Worm (Caenorhabditis elegans) whole organism, L3 larva: ENCODE results near the gene srg-64.

ENCODE experiments used
- R02D3.7 ChIP-seq: fragments of 150-350 bp; optimal IDR thresholded peaks from 2 replicates; lab custom pipeline; 2014; ENCODE audit warnings: missing biosample characterization, missing genetic modification characterization
- ZK546.5 ChIP-seq: sonication (generic microtip); optimal IDR thresholded peaks from 2 replicates; lab custom pipeline; 2017; ENCODE audit warnings: missing biosample characterization, missing genetic modification characterization
- aly-2 ChIP-seq: fragments of 150-350 bp; optimal IDR thresholded peaks from 2 replicates; lab custom pipeline; 2014; ENCODE audit warnings: missing biosample characterization, missing genetic modification characterization
- ama-1 ChIP-seq: fragments of 150-350 bp; optimal IDR thresholded peaks from 2 replicates; lab custom pipeline; 2018
- ceh-16 ChIP-seq: sonication (generic microtip); optimal IDR thresholded peaks from 2 replicates; lab custom pipeline; 2017; ENCODE audit warnings: missing biosample characterization, missing genetic modification characterization
- ceh-28 ChIP-seq: fragments of 150-350 bp; optimal IDR thresholded peaks from 2 replicates; lab custom pipeline; 2014; ENCODE audit warnings: missing biosample characterization, missing genetic modification reagents, missing genetic modification characterization
- ceh-82 ChIP-seq: fragments of 150-350 bp; optimal IDR thresholded peaks from 2 replicates; lab custom pipeline; 2014; ENCODE audit warnings: missing biosample characterization, missing genetic modification characterization
- ceh-9 ChIP-seq: sonication (generic microtip); optimal IDR thresholded peaks from 2 replicates; lab custom pipeline; 2018; ENCODE audit warnings: missing biosample characterization, missing genetic modification characterization
- daf-12 ChIP-seq: fragments of 150-350 bp; optimal IDR thresholded peaks from 2 replicates; lab custom pipeline; 2014; ENCODE audit warnings: missing biosample characterization, missing genetic modification reagents, missing genetic modification characterization
- egl-27 ChIP-seq: sonication (generic microtip); optimal IDR thresholded peaks from 4 replicates; lab custom pipeline; 2017; ENCODE audit warnings: missing biosample characterization, missing genetic modification reagents, missing genetic modification characterization
- egl-5 ChIP-seq: fragments of 150-350 bp; optimal IDR thresholded peaks from 2 replicates; lab custom pipeline; 2017; ENCODE audit warnings: missing biosample characterization, missing genetic modification reagents, missing genetic modification characterization, inconsistent platforms
- elt-1 ChIP-seq: fragments of 150-350 bp; optimal IDR thresholded peaks from 2 replicates; lab custom pipeline; 2014; ENCODE audit warnings: missing biosample characterization, missing genetic modification characterization
- elt-2 ChIP-seq: sonication (generic microtip); optimal IDR thresholded peaks from 2 replicates; lab custom pipeline; 2016; ENCODE audit warnings: missing genetic modification reagents, mild to moderate bottlenecking, missing genetic modification characterization, missing compliant biosample characterization
- elt-3 ChIP-seq, 3 experiments: fragments of 150-350 bp in 1 of 3; sonication (generic microtip) in 2 of 3; optimal IDR thresholded peaks; 2 replicates in 2 of 3; 4 replicates in 1 of 3; lab custom pipeline; 2014 to 2017; ENCODE audit warnings: missing biosample characterization in 3 of 3, missing genetic modification characterization in 3 of 3
- eor-1 ChIP-seq, 2 experiments: fragments of 150-350 bp; optimal IDR thresholded peaks; 2 replicates each; lab custom pipeline; 2014 to 2018; ENCODE audit warnings: missing biosample characterization in 2 of 2, missing genetic modification characterization in 2 of 2
- fkh-10 ChIP-seq: sonication (generic microtip); optimal IDR thresholded peaks from 2 replicates; lab custom pipeline; 2017; ENCODE audit warnings: missing biosample characterization, missing genetic modification reagents, missing genetic modification characterization
- fkh-2 ChIP-seq: fragments of 150-350 bp; optimal IDR thresholded peaks from 2 replicates; lab custom pipeline; 2014; ENCODE audit warnings: missing biosample characterization, missing genetic modification reagents, missing genetic modification characterization
- fos-1 ChIP-seq: fragments of 150-350 bp; optimal IDR thresholded peaks from 2 replicates; lab custom pipeline; 2014; ENCODE audit warnings: missing biosample characterization, missing genetic modification characterization
- hmg-11 ChIP-seq: sonication (generic microtip); optimal IDR thresholded peaks from 2 replicates; lab custom pipeline; 2016; ENCODE audit warnings: missing genetic modification characterization, missing compliant biosample characterization
- jun-1 ChIP-seq: fragments of 150-350 bp; optimal IDR thresholded peaks from 2 replicates; lab custom pipeline; 2014; ENCODE audit warnings: missing biosample characterization, missing genetic modification reagents, missing genetic modification characterization
- lin-15B ChIP-seq: fragments of 150-350 bp; optimal IDR thresholded peaks from 2 replicates; lab custom pipeline; 2014; ENCODE audit warnings: missing biosample characterization, missing genetic modification characterization
- lin-39 ChIP-seq: fragments of 150-350 bp; optimal IDR thresholded peaks from 2 replicates; lab custom pipeline; 2018; ENCODE audit warnings: missing biosample characterization, missing genetic modification reagents, missing genetic modification characterization
- lsy-12 ChIP-seq: sonication (generic microtip); optimal IDR thresholded peaks from 2 replicates; lab custom pipeline; 2016; ENCODE audit warnings: mild to moderate bottlenecking, missing genetic modification characterization, missing compliant biosample characterization
- mdl-1 ChIP-seq: fragments of 150-350 bp; optimal IDR thresholded peaks from 2 replicates; lab custom pipeline; 2014; ENCODE audit warnings: missing biosample characterization, missing genetic modification characterization
- mml-1 ChIP-seq: fragments of 150-350 bp; sonication (generic microtip); optimal IDR thresholded peaks from 3 replicates; lab custom pipeline; 2014; ENCODE audit warnings: missing biosample characterization, missing genetic modification characterization
- nfya-1 ChIP-seq: sonication (generic microtip); optimal IDR thresholded peaks from 2 replicates; lab custom pipeline; 2017; ENCODE audit warnings: missing genetic modification characterization, mild to moderate bottlenecking, missing compliant biosample characterization, antibody characterized with exemption, moderate library complexity; ENCODE audit not compliant: insufficient read depth
- nhr-11 ChIP-seq: fragments of 150-350 bp; optimal IDR thresholded peaks from 2 replicates; lab custom pipeline; 2014; ENCODE audit warnings: missing biosample characterization, missing genetic modification characterization
- nhr-23 ChIP-seq: fragments of 150-350 bp; optimal IDR thresholded peaks from 2 replicates; lab custom pipeline; 2014; ENCODE audit warnings: missing biosample characterization, missing genetic modification reagents, missing genetic modification characterization
- nhr-237 ChIP-seq: fragments of 150-350 bp; optimal IDR thresholded peaks from 2 replicates; lab custom pipeline; 2014; ENCODE audit warnings: missing biosample characterization, missing genetic modification characterization
- nhr-25 ChIP-seq: sonication (generic microtip); optimal IDR thresholded peaks from 2 replicates; lab custom pipeline; 2017; ENCODE audit warnings: missing biosample characterization, missing genetic modification characterization
- nhr-28 ChIP-seq: fragments of 150-350 bp; optimal IDR thresholded peaks from 2 replicates; lab custom pipeline; 2014; ENCODE audit warnings: missing biosample characterization, missing genetic modification characterization
- nhr-43 ChIP-seq: sonication (generic microtip); optimal IDR thresholded peaks from 2 replicates; lab custom pipeline; 2016; ENCODE audit warnings: mild to moderate bottlenecking, missing genetic modification characterization, missing compliant biosample characterization; ENCODE audit not compliant: poor library complexity, severe bottlenecking
- nhr-67 ChIP-seq: fragments of 150-350 bp; optimal IDR thresholded peaks from 2 replicates; lab custom pipeline; 2014; ENCODE audit warnings: missing biosample characterization, missing genetic modification characterization
- nhr-76 ChIP-seq: fragments of 150-350 bp; sonication (generic microtip); optimal IDR thresholded peaks from 5 replicates; lab custom pipeline; 2014; ENCODE audit warnings: missing biosample characterization, missing genetic modification characterization
- nhr-77 ChIP-seq: fragments of 150-350 bp; optimal IDR thresholded peaks from 2 replicates; lab custom pipeline; 2014; ENCODE audit warnings: missing biosample characterization, missing genetic modification characterization
- pha-4 ChIP-seq: fragments of 150-350 bp; optimal IDR thresholded peaks from 2 replicates; lab custom pipeline; 2014; ENCODE audit warnings: missing biosample characterization, missing genetic modification reagents, missing genetic modification characterization
- pqm-1 ChIP-seq: fragments of 150-350 bp; optimal IDR thresholded peaks from 2 replicates; lab custom pipeline; 2017; ENCODE audit warnings: missing biosample characterization, missing genetic modification characterization, inconsistent platforms
- sea-2 ChIP-seq: fragments of 150-350 bp; sonication (generic microtip); optimal IDR thresholded peaks from 4 replicates; lab custom pipeline; 2014; ENCODE audit warnings: missing biosample characterization, missing genetic modification reagents, missing genetic modification characterization
- skn-1 ChIP-seq: fragments of 150-350 bp; optimal IDR thresholded peaks from 2 replicates; lab custom pipeline; 2014; ENCODE audit warnings: missing biosample characterization, missing genetic modification characterization
- snpc-4 ChIP-seq: fragments of 150-350 bp; optimal IDR thresholded peaks from 2 replicates; lab custom pipeline; 2014; ENCODE audit warnings: missing biosample characterization, missing genetic modification characterization
- tbx-2 ChIP-seq: sonication (generic microtip); optimal IDR thresholded peaks from 2 replicates; lab custom pipeline; 2016; ENCODE audit warnings: mild to moderate bottlenecking, missing genetic modification characterization, missing compliant biosample characterization
- unc-39 ChIP-seq: sonication (generic microtip); optimal IDR thresholded peaks from 4 replicates; lab custom pipeline; 2017; ENCODE audit warnings: missing biosample characterization, missing genetic modification characterization
- unc-62 ChIP-seq: fragments of 150-350 bp; sonication (generic microtip); optimal IDR thresholded peaks from 4 replicates; lab custom pipeline; 2014; ENCODE audit warnings: missing biosample characterization, missing genetic modification reagents, missing genetic modification characterization
- zag-1 ChIP-seq: fragments of 150-350 bp; optimal IDR thresholded peaks from 2 replicates; lab custom pipeline; 2014; ENCODE audit warnings: missing biosample characterization, missing genetic modification characterization
- ztf-11 ChIP-seq: fragments of 150-350 bp; optimal IDR thresholded peaks from 2 replicates; lab custom pipeline; 2014; ENCODE audit warnings: missing biosample characterization, missing genetic modification characterization
- ztf-4 ChIP-seq: fragments of 150-350 bp; optimal IDR thresholded peaks from 2 replicates; lab custom pipeline; 2014; ENCODE audit warnings: missing biosample characterization, missing genetic modification characterization

Gene srg-64

DNA sequence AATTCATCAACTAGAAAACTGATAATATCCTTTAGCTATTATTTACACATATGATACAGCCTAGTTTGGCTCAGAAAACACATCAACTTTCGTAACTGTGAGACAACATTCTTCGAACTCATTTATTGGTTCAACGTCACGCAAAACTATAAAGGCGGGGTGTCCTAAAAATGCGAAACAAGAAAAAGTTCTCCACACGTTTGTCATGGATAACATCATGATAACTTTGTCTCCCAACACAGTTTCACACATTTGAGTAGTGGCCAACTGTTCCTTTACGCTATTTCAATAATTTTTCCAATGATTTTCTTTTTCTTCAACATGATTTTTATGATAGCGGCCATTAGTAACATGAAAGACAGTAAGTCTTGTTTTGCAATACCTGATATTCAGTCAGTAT is 6.3 kb upstream of the srg-64 start, which contains the start of gene srxa-9:
Gene srxa-9, plus strand, starts transcription at position 301 of the 400 bp plus-strand sequence.
- TF ChIP-seq nhr-76 (tag; lab: Kevin White, UChicago) = no peak
- TF ChIP-seq ama-1 (lab: Kevin White, UChicago) = no peak
- TF ChIP-seq ceh-28 = no peak
- TF ChIP-seq lin-15B (tag; lab: Kevin White, UChicago) = no peak
- no peak for TF ChIP-seq egl-27 (tag; lab: Kevin White, UChicago)
- no peak for TF ChIP-seq sea-2 (GFP tag; lab: Kevin White, UChicago)
- no peak for TF ChIP-seq ztf-4
- TF ChIP-seq snpc-4 = no peak
- TF ChIP-seq aly-2 (tag; lab: Kevin White, UChicago) = no peak
- no peak for TF ChIP-seq ceh-16 (tag; lab: Kevin White, UChicago)
- no peak for TF ChIP-seq nhr-67 (tag; lab: Kevin White, UChicago)
- no peak for TF ChIP-seq ZK546.5 (tag; lab: Kevin White, UChicago)
- TF ChIP-seq egl-5 (tag; lab: Kevin White, UChicago) = no peak
- no peak for TF ChIP-seq jun-1 (tag; lab: Kevin White, UChicago)

DNA sequence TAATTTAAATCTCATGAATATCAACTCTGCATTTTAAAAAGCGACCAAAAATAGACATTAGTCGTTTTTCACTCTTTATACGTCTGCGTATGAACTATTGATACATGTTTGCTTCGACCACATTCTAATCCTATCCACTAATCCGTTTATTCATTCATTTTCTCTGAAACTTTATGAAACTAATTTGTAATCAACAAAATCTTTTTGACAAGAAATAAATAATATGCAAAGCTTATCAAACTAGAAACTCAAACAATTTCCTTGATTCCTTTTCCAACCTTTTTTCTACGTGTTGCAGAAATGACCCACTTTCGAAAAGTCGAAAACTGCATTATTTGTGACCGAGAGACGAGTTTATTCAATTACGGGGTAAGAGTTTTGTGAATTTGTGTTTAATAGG is 1.9 kb upstream of the srg-64 start, which contains the start of gene nhr-255:
Gene nhr-255, plus strand, starts transcription at position 301 of the 400 bp plus-strand sequence.
- TF ChIP-seq pqm-1 (tag; lab: Kevin White, UChicago) (no peak), sea-2 (GFP tag; lab: Kevin White, UChicago) (no peak), mml-1 (tag; lab: Kevin White, UChicago) (no peak), ZK546.5 (tag; lab: Kevin White, UChicago) (no peak), fos-1 (tag; lab: Kevin White, UChicago) (no peak), ama-1 (lab: Kevin White, UChicago) (no peak)

DNA sequence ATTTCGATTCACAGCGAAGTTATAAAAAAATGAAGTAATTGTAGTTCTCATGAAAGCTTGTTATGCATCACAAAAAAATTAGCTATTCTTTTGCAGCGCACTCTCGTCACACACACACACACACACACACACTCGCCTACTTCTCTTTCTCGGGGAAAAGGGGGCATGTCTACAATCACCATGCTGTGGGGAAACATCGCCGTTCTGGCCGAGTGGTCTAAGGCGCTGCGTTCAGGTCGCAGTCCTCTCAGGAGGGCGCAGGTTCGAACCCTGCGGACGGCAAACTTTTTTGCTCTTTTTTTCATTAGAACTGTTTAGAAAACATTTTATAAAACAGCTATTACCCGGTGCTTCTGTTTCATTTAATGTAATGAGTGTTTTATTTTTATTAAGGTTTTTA is 1.4 kb upstream of the srg-64 start:
- TF ChIP-seq egl-27 (tag; lab: Kevin White, UChicago) (no peak), unc-62 (GFP tag; lab: Kevin White, UChicago) (no peak), elt-1 (tag; lab: Kevin White, UChicago) (no peak), R02D3.7 (tag; lab: Kevin White, UChicago) (peak; percentile 28), pqm-1 (tag; lab: Kevin White, UChicago) (peak; percentile 50), fos-1 (tag; lab: Kevin White, UChicago) (no peak), hmg-11 (tag; lab: Kevin White, UChicago) (peak; percentile 94), nhr-25 (tag; lab: Kevin White, UChicago) (peak; percentile 15), fkh-10 (GFP tag; lab: Kevin White, UChicago) (no peak), ceh-16 (tag; lab: Kevin White, UChicago) (no peak), elt-3 (tag; optimal IDR thresholded peaks at IDR 0.05; lab: Kevin White, UChicago) (no peak), mml-1 (tag; lab: Kevin White, UChicago) (no peak), ceh-9 (tag; lab: Kevin White, UChicago) (no peak), fkh-2 (tag; lab: Kevin White, UChicago) (no peak), lsy-12 (tag; lab: Kevin White, UChicago) (peak; percentile 20), nhr-76 (tag; lab: Kevin White, UChicago) (no peak), unc-39 (no peak), elt-2 (tag; lab: Kevin White, UChicago) (peak; percentile 48), daf-12 (tag; lab: Kevin White, UChicago) (no peak), ztf-11 (tag; lab: Kevin White, UChicago) (no peak), aly-2 (tag; lab: Kevin White, UChicago) (no peak), nhr-11 (tag; lab: Kevin White, UChicago) (no peak), nhr-43 (peak; percentile 46), snpc-4 (peak; percentile 41), nhr-28 (tag; lab: Kevin White, UChicago) (no peak), ama-1 (lab: Kevin White, UChicago) (no peak), nhr-237 (tag; lab: Kevin White, UChicago) (no peak), ceh-28 (peak; percentile 30), lin-39 (peak; percentile 55), egl-5 (tag; lab: Kevin White, UChicago) (no peak), nhr-23 (tag; lab: Kevin White, UChicago) (peak; percentile 29), skn-1 (tag; lab: Kevin White, UChicago) (peak; percentile 20), lin-15B (tag; lab: Kevin White, UChicago) (peak; percentile 93), pha-4 (tag; lab: Kevin White, UChicago) (peak; percentile 47), ztf-4 (no peak), eor-1 (tag; optimal IDR thresholded peaks at IDR 0.05; lab: Kevin White, UChicago) (no peak), ZK546.5 (tag; lab: Kevin White, UChicago) (no peak), nhr-77 (tag; lab: Kevin White, UChicago) (no peak), mdl-1 (no peak), zag-1 (tag; lab: Kevin White, UChicago) (no peak), ceh-82 (tag; lab: Kevin White, UChicago) (peak; percentile 67), jun-1 (tag; lab: Kevin White, UChicago) (peak; percentile 40), tbx-2 (peak; percentile 44), nhr-67 (tag; lab: Kevin White, UChicago) (no peak), nfya-1 (tag; lab: Kevin White, UChicago) (peak; percentile 45)
